Fruit fly (Drosophila melanogaster) whole organism, embryonic: ENCODE data around the gene pnt.

Experiments
- Atf-2 ChIP-seq: fragments of 200-800 bp; sonication (Bioruptor generic); optimal IDR thresholded peaks from 2 replicates; lab custom pipeline; 2016; ENCODE audit warnings: missing biosample characterization, missing genetic modification characterization
- Atf6 ChIP-seq: fragments of 200-800 bp; sonication (Bioruptor generic); IDR thresholded peaks from 2 replicates; pipeline ENCODE4 v1.3.6; 2022; ENCODE audit warnings: missing biosample characterization, missing genetic modification characterization
- Blimp-1 ChIP-seq: fragments of 200-800 bp; sonication (Bioruptor generic); optimal IDR thresholded peaks from 3 replicates; lab custom pipeline; 2018; ENCODE audit warnings: missing biosample characterization, missing genetic modification characterization, mild to moderate bottlenecking, moderate library complexity, missing genetic modification reagents
- CG10147 ChIP-seq: fragments of 200-800 bp; sonication (Bioruptor generic); optimal IDR thresholded peaks from 2 replicates; lab custom pipeline; 2019; ENCODE audit warnings: missing biosample characterization, mild to moderate bottlenecking, missing genetic modification characterization, moderate library complexity
- CG10366 ChIP-seq: fragments of 200-800 bp; sonication (Bioruptor generic); IDR thresholded peaks from 2 replicates; pipeline ENCODE4 v1.3.6; 2022; ENCODE audit warnings: missing biosample characterization, missing genetic modification characterization
- CG11695 ChIP-seq: fragments of 200-800 bp; sonication (Bioruptor generic); IDR thresholded peaks from 3 replicates; pipeline ENCODE4 v1.3.6; 2022; ENCODE audit warnings: missing biosample characterization, missing genetic modification characterization
- CG11696 ChIP-seq: fragments of 200-800 bp; sonication (Bioruptor generic); IDR thresholded peaks from 2 replicates; pipeline ENCODE4 v1.3.6; 2022; ENCODE audit warnings: missing biosample characterization, missing genetic modification characterization
- CG13296 ChIP-seq: fragments of 200-800 bp; sonication (Bioruptor generic); optimal IDR thresholded peaks from 3 replicates; lab custom pipeline; 2018; ENCODE audit warnings: missing biosample characterization, mild to moderate bottlenecking, missing genetic modification characterization
- CG13775 ChIP-seq: fragments of 200-800 bp; sonication (Bioruptor generic); optimal IDR thresholded peaks from 3 replicates; lab custom pipeline; 2017; ENCODE audit warnings: missing biosample characterization, mild to moderate bottlenecking, missing genetic modification characterization
- CG13894 ChIP-seq: fragments of 200-800 bp; sonication (Bioruptor generic); optimal IDR thresholded peaks from 3 replicates; lab custom pipeline; 2018; ENCODE audit warnings: missing biosample characterization, mild to moderate bottlenecking, missing genetic modification characterization, moderate library complexity
- CG14441 ChIP-seq: fragments of 200-800 bp; sonication (Bioruptor generic); IDR thresholded peaks from 2 replicates; pipeline ENCODE4 v1.3.6; 2022; ENCODE audit warnings: missing biosample characterization, missing genetic modification characterization
- CG14667 ChIP-seq: fragments of 200-800 bp; sonication (Bioruptor generic); IDR thresholded peaks from 2 replicates; pipeline ENCODE4 v1.3.6; 2022; ENCODE audit warnings: missing biosample characterization, missing genetic modification characterization
- CG15479 ChIP-seq: fragments of 200-800 bp; sonication (Bioruptor generic); optimal IDR thresholded peaks from 3 replicates; lab custom pipeline; 2019; ENCODE audit warnings: missing biosample characterization, mild to moderate bottlenecking, missing genetic modification characterization, moderate library complexity
- CG17829 ChIP-seq: fragments of 200-800 bp; optimal IDR thresholded peaks from 2 replicates; lab custom pipeline; 2019; ENCODE audit warnings: missing biosample characterization, mild to moderate bottlenecking, missing genetic modification characterization, moderate library complexity
- CG2889 ChIP-seq: fragments of 200-800 bp; sonication (Bioruptor generic); IDR thresholded peaks from 3 replicates; pipeline ENCODE4 v1.3.6; 2022; ENCODE audit warnings: missing biosample characterization, missing genetic modification characterization
- CG42726 ChIP-seq: fragments of 200-800 bp; sonication (Bioruptor generic); IDR thresholded peaks from 2 replicates; pipeline ENCODE4 v1.3.6; 2022; ENCODE audit warnings: missing biosample characterization, missing genetic modification characterization; ENCODE audit not compliant: partially characterized antibody
- CG4820 ChIP-seq: fragments of 200-800 bp; sonication (Bioruptor generic); optimal IDR thresholded peaks from 3 replicates; lab custom pipeline; 2016; ENCODE audit warnings: missing biosample characterization, missing genetic modification characterization
- CG5180 ChIP-seq: fragments of 200-800 bp; sonication (Bioruptor generic); optimal IDR thresholded peaks from 3 replicates; lab custom pipeline; 2017; ENCODE audit warnings: missing biosample characterization, missing genetic modification characterization, mild to moderate bottlenecking, moderate library complexity, missing genetic modification reagents
- CG6654 ChIP-seq: fragments of 200-800 bp; sonication (Bioruptor generic); optimal IDR thresholded peaks from 2 replicates; lab custom pipeline; 2017; ENCODE audit warnings: missing biosample characterization, mild to moderate bottlenecking, missing genetic modification characterization
- CG8281 ChIP-seq: fragments of 200-800 bp; sonication (Bioruptor generic); optimal IDR thresholded peaks from 2 replicates; lab custom pipeline; 2018; ENCODE audit warnings: missing biosample characterization, mild to moderate bottlenecking, missing genetic modification characterization, moderate library complexity
- CG9797 ChIP-seq: fragments of 200-800 bp; sonication (Bioruptor generic); optimal IDR thresholded peaks from 3 replicates; lab custom pipeline; 2018; ENCODE audit warnings: missing biosample characterization, mild to moderate bottlenecking, missing genetic modification characterization
- CoRest ChIP-seq: fragments of 200-800 bp; sonication (Bioruptor generic); optimal IDR thresholded peaks from 3 replicates; lab custom pipeline; 2018; ENCODE audit warnings: missing biosample characterization, mild to moderate bottlenecking, missing genetic modification characterization, moderate library complexity
- D19B ChIP-seq: fragments of 200-800 bp; sonication (Bioruptor generic); optimal IDR thresholded peaks from 2 replicates; lab custom pipeline; 2017; ENCODE audit warnings: missing biosample characterization, mild to moderate bottlenecking, missing genetic modification characterization
- Dbx ChIP-seq: fragments of 200-800 bp; sonication (Bioruptor generic); IDR thresholded peaks from 3 replicates; pipeline ENCODE4 v1.3.6; 2022; ENCODE audit warnings: missing biosample characterization, missing genetic modification characterization
- Deaf1 ChIP-seq: fragments of 200-800 bp; optimal IDR thresholded peaks from 3 replicates; lab custom pipeline; 2019; ENCODE audit warnings: missing biosample characterization, mild to moderate bottlenecking, missing genetic modification characterization, moderate library complexity
- Dek ChIP-seq: fragments of 200-800 bp; sonication (Bioruptor generic); optimal IDR thresholded peaks from 3 replicates; lab custom pipeline; 2019; ENCODE audit warnings: missing biosample characterization, mild to moderate bottlenecking, missing genetic modification characterization, moderate library complexity
- Fer3 ChIP-seq: fragments of 200-800 bp; sonication (Bioruptor generic); optimal IDR thresholded peaks from 2 replicates; lab custom pipeline; 2018; ENCODE audit warnings: missing biosample characterization, mild to moderate bottlenecking, missing genetic modification characterization, moderate library complexity
- GATAe ChIP-seq: fragments of 200-800 bp; sonication (Bioruptor generic); conservative IDR thresholded peaks from 2 replicates; pipeline ENCODE4 v1.3.6; 2022; ENCODE audit warnings: missing biosample characterization, missing genetic modification characterization
- HmgZ ChIP-seq: fragments of 200-800 bp; sonication (Bioruptor generic); optimal IDR thresholded peaks from 2 replicates; lab custom pipeline; 2018; ENCODE audit warnings: missing biosample characterization, mild to moderate bottlenecking, missing genetic modification characterization
- Lpt ChIP-seq: fragments of >200 bp; optimal IDR thresholded peaks from 2 replicates; lab custom pipeline; 2018; ENCODE audit warnings: missing biosample characterization, missing genetic modification characterization
- Neu2 ChIP-seq: fragments of 200-800 bp; sonication (Bioruptor generic); optimal IDR thresholded peaks from 3 replicates; lab custom pipeline; 2016; ENCODE audit warnings: missing biosample characterization, missing genetic modification characterization, borderline replicate concordance
- Nf-YA ChIP-seq: fragments of 200-800 bp; sonication (Bioruptor generic); IDR thresholded peaks from 2 replicates; pipeline ENCODE4 v1.3.6; 2022; ENCODE audit warnings: missing biosample characterization, missing genetic modification characterization
- Rx ChIP-seq: fragments of 200-800 bp; sonication (Bioruptor generic); IDR thresholded peaks from 2 replicates; pipeline ENCODE4 v1.3.6; 2022; ENCODE audit warnings: missing biosample characterization, missing genetic modification characterization
- Xbp1 ChIP-seq: fragments of 200-800 bp; sonication (Bioruptor generic); optimal IDR thresholded peaks from 3 replicates; lab custom pipeline; 2016; ENCODE audit warnings: missing biosample characterization, mild to moderate bottlenecking, missing genetic modification characterization
- YL-1 ChIP-seq: fragments of 200-800 bp; sonication (Bioruptor generic); optimal IDR thresholded peaks from 3 replicates; lab custom pipeline; 2017; ENCODE audit warnings: missing biosample characterization, mild to moderate bottlenecking, missing genetic modification characterization
- abd-A ChIP-seq: fragments of 200-800 bp; sonication (Bioruptor generic); optimal IDR thresholded peaks from 3 replicates; lab custom pipeline; 2019; ENCODE audit warnings: missing biosample characterization, mild to moderate bottlenecking, missing genetic modification characterization, moderate library complexity
- cato ChIP-seq: fragments of 200-800 bp; sonication (Bioruptor generic); optimal IDR thresholded peaks from 2 replicates; lab custom pipeline; 2016; ENCODE audit warnings: missing biosample characterization, missing genetic modification characterization, borderline replicate concordance
- crol ChIP-seq: fragments of 200-800 bp; sonication (Bioruptor generic); IDR thresholded peaks from 2 replicates; pipeline ENCODE4 v1.3.6; 2022; ENCODE audit warnings: missing biosample characterization, missing genetic modification characterization
- dpn ChIP-seq, 2 experiments: fragments of 200-800 bp; sonication (Bioruptor generic); optimal IDR thresholded peaks; 3 replicates each; lab custom pipeline; 2016; ENCODE audit warnings: missing biosample characterization in 2 of 2, missing genetic modification characterization in 2 of 2
- dysf ChIP-seq: fragments of 200-800 bp; sonication (Bioruptor generic); IDR thresholded peaks from 3 replicates; pipeline ENCODE4 v1.3.6; 2022; ENCODE audit warnings: missing biosample characterization, missing genetic modification characterization
- gcm2 ChIP-seq: fragments of 200-800 bp; sonication (Bioruptor generic); optimal IDR thresholded peaks from 2 replicates; lab custom pipeline; 2016; ENCODE audit warnings: missing biosample characterization, missing genetic modification characterization
- lilli ChIP-seq: fragments of 200-800 bp; sonication (Bioruptor generic); optimal IDR thresholded peaks from 3 replicates; lab custom pipeline; 2016; ENCODE audit warnings: missing biosample characterization, missing genetic modification characterization
- oc ChIP-seq: fragments of 200-800 bp; sonication (Bioruptor generic); optimal IDR thresholded peaks from 2 replicates; lab custom pipeline; 2018; ENCODE audit warnings: missing biosample characterization, mild to moderate bottlenecking, missing genetic modification characterization, moderate library complexity
- odd ChIP-seq: fragments of 200-800 bp; sonication (Bioruptor generic); optimal IDR thresholded peaks from 2 replicates; lab custom pipeline; 2017; ENCODE audit warnings: missing biosample characterization, mild to moderate bottlenecking, missing genetic modification characterization
- pzg ChIP-seq: fragments of 200-800 bp; sonication (Bioruptor generic); optimal IDR thresholded peaks from 3 replicates; lab custom pipeline; 2018; ENCODE audit warnings: missing biosample characterization, mild to moderate bottlenecking, missing genetic modification characterization, moderate library complexity
- seq ChIP-seq: fragments of 200-800 bp; sonication (Bioruptor generic); IDR thresholded peaks from 2 replicates; pipeline ENCODE4 v1.3.6; 2022; ENCODE audit warnings: missing biosample characterization, missing genetic modification characterization
- sob ChIP-seq: fragments of 200-800 bp; sonication (Bioruptor generic); IDR thresholded peaks from 2 replicates; pipeline ENCODE4 v1.3.6; 2022; ENCODE audit warnings: missing biosample characterization, missing genetic modification characterization
- tll ChIP-seq, 2 experiments: fragments of 200-800 bp in 1 of 2; fragments of >200 bp in 1 of 2; sonication (Bioruptor generic) in 1 of 2; optimal IDR thresholded peaks; 2 replicates each; lab custom pipeline; 2017 to 2019; ENCODE audit warnings: missing biosample characterization in 2 of 2, missing genetic modification characterization in 2 of 2, mild to moderate bottlenecking in 1 of 2, moderate library complexity in 1 of 2
- trem ChIP-seq: fragments of 200-800 bp; optimal IDR thresholded peaks from 3 replicates; lab custom pipeline; 2019; ENCODE audit warnings: missing biosample characterization, mild to moderate bottlenecking, missing genetic modification characterization, moderate library complexity
- twi ChIP-seq: fragments of 200-800 bp; optimal IDR thresholded peaks from 2 replicates; lab custom pipeline; 2019; ENCODE audit warnings: missing biosample characterization, mild to moderate bottlenecking, missing genetic modification characterization, moderate library complexity

The pnt gene

DNA sequence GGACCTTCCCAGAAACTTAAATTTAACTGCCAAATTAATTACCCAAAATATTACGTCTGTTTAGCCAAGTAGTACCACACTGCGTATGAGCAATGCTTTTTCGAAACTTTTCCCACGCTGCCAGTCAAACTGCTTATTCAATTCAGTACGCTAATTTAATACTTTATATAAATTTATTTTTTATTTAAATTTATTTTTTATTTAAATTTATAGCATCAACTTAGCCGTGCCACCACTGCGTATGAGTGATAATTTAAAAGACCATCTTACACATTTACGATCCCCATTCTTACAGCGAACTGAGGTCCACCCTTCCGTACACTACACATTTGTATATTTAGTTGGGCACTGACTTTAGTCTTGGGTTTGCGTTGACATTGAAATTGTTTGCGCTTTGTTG is 10.4 kb downstream of the pnt start (continued):
- TF ChIP-seq abd-A (no peak), pzg (GFP tag; lab: Kevin White, UChicago) (peak; percentile 2), CG42726 (no peak), Dbx (GFP tag; lab: Robert Waterston, UW) (peak; percentile 84), Dek (tag; lab: Kevin White, UChicago) (peak; percentile 79), Neu2 (no peak), Rx (GFP tag; lab: Robert Waterston, UW) (0 out of 2 replicates have a peak, but pooled peaks have one; percentile 33), Blimp-1 (GFP tag; lab: Kevin White, UChicago) (peak; percentile 70), lilli (peak; percentile 38), odd (GFP tag; lab: Kevin White, UChicago) (peak; percentile 75), oc (tag; lab: Kevin White, UChicago) (no peak), dysf (peak; percentile 84; the same call in 2 of the 3 replicates), GATAe (GFP tag; lab: Robert Waterston, UW) (peak; percentile 24; the same call in 1 of the 2 replicates), Fer3 (peak; percentile 83), seq (peak; percentile 76), CG15479 (GFP tag; lab: Kevin White, UChicago) (no peak), Lpt (no peak), D19B (GFP tag; lab: Kevin White, UChicago) (peak; percentile 75), CG9797 (GFP tag; lab: Kevin White, UChicago) (peak; percentile 16), dpn (GFP tag; optimal IDR thresholded peaks at IDR 0.05; lab: Kevin White, UChicago) (peak in 1 of 2 experiments; percentile 68), HmgZ (tag; lab: Kevin White, UChicago) (peak; percentile 60), CG13296 (peak; percentile 90), CG8281 (peak; percentile 37), CG13775 (GFP tag; lab: Kevin White, UChicago) (peak; percentile 83), CG2889 (GFP tag; lab: Robert Waterston, UW) (no peak), CG10366 (GFP tag; lab: Robert Waterston, UW) (peak; percentile 40; the same call in 1 of the 2 replicates), trem (tag; lab: Kevin White, UChicago) (peak; percentile 28), CG4820 (GFP tag; lab: Kevin White, UChicago) (peak; percentile 25), tll (GFP tag; optimal IDR thresholded peaks at IDR 0.05; lab: Kevin White, UChicago) (no peak), YL-1 (peak; percentile 18), CoRest (tag; lab: Kevin White, UChicago) (peak; percentile 89), CG10147 (GFP tag; lab: Kevin White, UChicago) (peak; percentile 92), Xbp1 (GFP tag; lab: Kevin White, UChicago) (peak; percentile 26), crol (GFP tag; lab: Robert Waterston, UW) (no peak), CG5180 (GFP tag; lab: Kevin White, UChicago) (peak; percentile 31), sob (GFP tag; lab: Robert Waterston, UW) (peak; percentile 60; the same call in 1 of the 2 replicates), CG14441 (GFP tag; lab: Robert Waterston, UW) (peak; percentile 25; the same call in 1 of the 2 replicates), CG17829 (tag; lab: Kevin White, UChicago) (peak; percentile 59), CG14667 (no peak), Nf-YA (GFP tag; lab: Robert Waterston, UW) (no peak), Atf-2 (GFP tag; lab: Kevin White, UChicago) (no peak), CG13894 (tag; lab: Kevin White, UChicago) (peak; percentile 76), gcm2 (no peak), CG11695 (GFP tag; lab: Robert Waterston, UW) (peak; percentile 74; the same call in 2 of the 3 replicates), cato (GFP tag; lab: Kevin White, UChicago) (peak; percentile 15), twi (tag; lab: Kevin White, UChicago) (peak; percentile 50), Atf6 (GFP tag; lab: Robert Waterston, UW) (peak; percentile 71), CG6654 (GFP tag; lab: Kevin White, UChicago) (peak; percentile 60), Deaf1 (tag; lab: Kevin White, UChicago) (peak; percentile 66), CG11696 (GFP tag; lab: Robert Waterston, UW) (peak; percentile 56; the same call in 1 of the 2 replicates)
